Fruit fly (Drosophila melanogaster): ENCODE results near the gene CG3402.

Gene CG3402

DNA sequence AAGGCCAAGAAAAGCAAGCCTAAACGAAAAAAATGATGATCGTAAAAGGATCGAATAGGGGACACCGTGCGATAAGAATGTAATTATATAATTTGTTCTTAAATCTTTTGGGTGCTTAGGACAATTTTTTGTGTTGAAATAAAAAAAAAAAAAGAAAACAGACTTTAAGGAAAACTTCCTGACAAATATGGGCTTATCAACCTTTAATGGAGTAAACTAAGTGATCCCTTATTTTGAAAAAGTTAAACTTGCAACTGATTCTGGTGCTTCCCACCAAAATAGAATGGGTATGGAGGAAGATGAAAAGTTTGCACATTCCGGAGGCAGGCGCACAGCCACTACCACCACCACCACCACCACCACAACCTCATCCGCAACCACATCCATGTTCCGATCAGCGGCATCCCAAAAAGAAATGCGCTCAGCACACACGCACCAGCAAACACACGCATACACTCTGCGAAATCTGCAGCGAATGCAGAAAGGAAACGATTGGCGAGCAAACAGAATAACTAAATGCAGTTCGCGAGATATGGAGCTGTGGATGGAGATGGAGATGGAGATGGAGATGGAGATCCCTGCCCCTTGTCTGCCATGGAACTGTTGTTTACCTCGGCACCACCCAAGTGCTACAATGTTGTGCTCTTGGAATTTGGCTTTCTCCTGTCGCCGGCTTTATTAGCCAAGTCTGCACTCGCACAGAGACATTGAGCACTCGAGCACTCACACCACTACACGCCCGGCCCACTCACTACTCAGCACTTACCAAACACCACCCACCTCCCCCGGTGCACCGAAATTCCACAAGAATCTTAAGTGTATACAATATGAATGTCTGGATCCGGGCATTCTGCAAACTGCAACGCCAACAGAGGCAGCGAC lies 33.0 kb downstream of the CG3402 start:
- TF ChIP-seq h (optimal IDR thresholded peaks at IDR 0.05): no peak
- TF ChIP-seq Myc (optimal IDR thresholded peaks at IDR 0.05): no peak

- TF ChIP-seq h (optimal IDR thresholded peaks at IDR 0.05) (no peak), Sin3A (optimal IDR thresholded peaks at IDR 0.05) (no peak)
Measured at dm6 chr3L:618347-619272, 34.1 kb downstream of the CG3402 start.

dm6 chr3L:617926-618325 lies 34.8 kb downstream of the CG3402 start:
- TF ChIP-seq ttk (optimal IDR thresholded peaks at IDR 0.05): no peak

- no peak for TF ChIP-seq insv (optimal IDR thresholded peaks at IDR 0.05)
- TF ChIP-seq h (optimal IDR thresholded peaks at IDR 0.05): no peak
- no peak for TF ChIP-seq psq (optimal IDR thresholded peaks at IDR 0.05)
- TF ChIP-seq Myc (optimal IDR thresholded peaks at IDR 0.05): no peak
- no peak for TF ChIP-seq ttk (optimal IDR thresholded peaks at IDR 0.05)
- no peak for TF ChIP-seq Sin3A (optimal IDR thresholded peaks at IDR 0.05)
Measured at dm6 chr3L:616482-617148, 36.1 kb downstream of the CG3402 start.

dm6 chr3L:616099-616481 lies 36.6 kb downstream of the CG3402 start:
- TF ChIP-seq Myc (optimal IDR thresholded peaks at IDR 0.05): no peak
- no peak for TF ChIP-seq Sin3A (optimal IDR thresholded peaks at IDR 0.05)
- TF ChIP-seq h (optimal IDR thresholded peaks at IDR 0.05): no peak
- no peak for TF ChIP-seq psq (optimal IDR thresholded peaks at IDR 0.05)
- no peak for TF ChIP-seq insv (optimal IDR thresholded peaks at IDR 0.05)
- no peak for TF ChIP-seq ttk (optimal IDR thresholded peaks at IDR 0.05)

DNA sequence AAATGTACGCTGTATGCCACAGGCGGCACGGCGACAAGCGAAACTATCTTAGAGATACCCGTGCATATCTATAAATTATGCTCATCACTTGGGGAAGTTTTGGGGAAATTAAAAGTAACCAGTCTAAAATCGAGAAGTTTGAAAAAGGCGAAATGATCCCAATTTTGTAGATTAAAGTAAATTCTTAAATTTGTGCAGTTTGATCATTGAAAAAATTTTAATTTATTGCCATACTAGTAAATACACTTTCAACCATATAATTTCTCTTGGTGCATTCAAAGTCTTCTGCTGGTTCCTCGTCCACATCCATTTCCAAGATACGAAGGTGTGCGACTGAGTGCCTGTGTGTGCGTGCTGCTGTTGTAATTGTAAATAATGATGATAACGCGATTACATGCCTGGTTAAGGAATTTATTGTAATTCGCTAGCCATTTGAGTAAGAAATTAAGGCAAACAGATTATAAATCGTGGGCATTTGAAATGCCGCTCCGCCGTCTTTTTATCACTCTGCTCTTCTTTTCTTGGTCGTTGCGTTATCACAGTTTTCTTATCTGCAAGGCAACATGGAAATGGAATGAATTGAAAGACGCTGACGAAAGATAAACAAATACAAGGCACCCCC lies 37.1 kb downstream of the CG3402 start:
- TF ChIP-seq Myc (optimal IDR thresholded peaks at IDR 0.05) (no peak), ttk (optimal IDR thresholded peaks at IDR 0.05) (no peak), Sin3A (optimal IDR thresholded peaks at IDR 0.05) (no peak), h (optimal IDR thresholded peaks at IDR 0.05) (no peak), insv (optimal IDR thresholded peaks at IDR 0.05) (no peak), psq (optimal IDR thresholded peaks at IDR 0.05) (no peak)

DNA sequence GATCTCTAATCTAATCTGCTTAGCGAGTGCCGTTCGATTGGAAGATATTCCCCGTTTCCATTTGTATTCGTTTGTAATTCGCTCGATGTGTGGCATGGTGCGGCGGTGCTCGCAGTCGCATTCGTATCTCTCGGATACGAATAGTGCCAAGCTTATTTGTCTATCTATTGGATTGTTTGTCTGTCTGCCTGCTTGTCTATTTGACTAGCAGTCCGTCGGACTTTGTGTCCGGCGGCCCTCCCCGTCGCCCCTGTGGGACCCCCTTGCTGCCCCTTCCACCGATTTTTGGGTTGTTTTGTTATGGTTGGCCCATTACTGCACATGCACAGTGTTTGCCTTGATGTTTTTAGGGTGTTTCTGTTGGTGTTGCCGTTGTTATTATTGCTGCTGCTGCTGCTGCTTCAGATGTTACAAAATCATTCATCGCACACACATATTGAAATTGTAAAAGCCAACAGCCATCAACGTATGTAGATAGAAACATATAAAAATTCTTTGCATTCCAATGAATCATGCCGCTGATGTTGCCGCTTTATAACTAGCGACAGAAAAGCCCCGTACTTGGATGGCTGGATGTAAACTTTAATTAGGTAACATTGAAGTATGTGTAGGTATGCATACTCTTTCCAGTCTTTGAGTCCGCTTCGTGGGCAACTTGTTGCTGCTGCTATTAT lies 37.8 kb downstream of the CG3402 start:
- TF ChIP-seq Sin3A (optimal IDR thresholded peaks at IDR 0.05) (no peak), psq (optimal IDR thresholded peaks at IDR 0.05) (no peak), ttk (optimal IDR thresholded peaks at IDR 0.05) (no peak), Myc (optimal IDR thresholded peaks at IDR 0.05) (no peak), insv (optimal IDR thresholded peaks at IDR 0.05) (no peak), h (optimal IDR thresholded peaks at IDR 0.05) (no peak)

dm6 chr3L:613578-614300 lies 38.9 kb downstream of the CG3402 start:
- TF ChIP-seq psq (optimal IDR thresholded peaks at IDR 0.05) (no peak), Myc (optimal IDR thresholded peaks at IDR 0.05) (no peak), insv (optimal IDR thresholded peaks at IDR 0.05) (no peak), Sin3A (optimal IDR thresholded peaks at IDR 0.05) (no peak), h (optimal IDR thresholded peaks at IDR 0.05) (no peak), ttk (optimal IDR thresholded peaks at IDR 0.05) (no peak)

DNA sequence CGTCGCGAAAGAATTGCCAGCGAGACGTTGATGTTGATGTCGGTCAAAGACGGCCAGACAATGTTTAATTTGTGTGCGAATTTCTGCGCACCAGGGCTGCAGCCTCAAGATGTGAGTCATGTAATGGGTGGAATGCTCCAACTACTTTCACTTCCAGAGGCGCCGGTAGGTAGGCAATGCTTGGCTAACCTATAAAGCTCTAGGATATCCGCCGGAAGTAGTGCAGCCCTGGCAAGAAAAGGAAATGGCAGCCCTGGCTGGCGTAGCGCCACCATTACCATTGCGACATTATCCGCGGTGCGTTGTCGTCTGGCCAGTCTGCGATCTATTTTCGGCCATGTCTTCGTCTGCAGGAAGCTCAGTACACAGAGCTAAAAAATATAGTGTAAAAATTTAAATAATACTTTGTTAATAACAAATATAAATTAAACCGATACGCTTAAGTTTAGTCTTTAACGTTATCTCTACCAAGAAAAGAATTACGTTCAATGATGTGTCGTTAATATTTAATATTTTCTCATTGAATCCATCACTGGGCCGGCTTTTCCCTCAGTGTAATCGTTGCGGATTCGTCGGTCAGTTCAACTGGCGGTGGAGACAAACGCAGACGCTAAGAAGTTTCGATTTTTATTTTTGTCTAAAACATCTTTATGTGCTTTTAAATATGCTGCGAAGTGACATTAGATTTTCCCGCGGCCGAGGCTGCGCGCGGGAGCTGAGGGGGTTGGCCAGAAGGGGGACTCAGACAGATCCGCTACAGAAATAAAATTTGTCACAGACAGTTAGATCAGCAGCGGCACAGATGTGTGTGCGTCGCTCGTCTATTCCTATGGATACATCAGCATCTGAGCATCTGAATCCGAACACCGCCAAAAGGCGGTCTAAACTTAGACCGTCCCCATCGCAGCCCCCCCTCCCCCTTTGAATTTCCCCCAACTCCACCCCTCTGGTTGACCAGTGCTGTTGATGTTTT lies 40.8 kb downstream of the CG3402 start:
- TF ChIP-seq h (optimal IDR thresholded peaks at IDR 0.05): no peak
- TF ChIP-seq ttk (optimal IDR thresholded peaks at IDR 0.05): no peak
- no peak for TF ChIP-seq Sin3A (optimal IDR thresholded peaks at IDR 0.05)
- TF ChIP-seq insv (optimal IDR thresholded peaks at IDR 0.05): no peak
- no peak for TF ChIP-seq Myc (optimal IDR thresholded peaks at IDR 0.05)
- no peak for TF ChIP-seq psq (optimal IDR thresholded peaks at IDR 0.05)

DNA sequence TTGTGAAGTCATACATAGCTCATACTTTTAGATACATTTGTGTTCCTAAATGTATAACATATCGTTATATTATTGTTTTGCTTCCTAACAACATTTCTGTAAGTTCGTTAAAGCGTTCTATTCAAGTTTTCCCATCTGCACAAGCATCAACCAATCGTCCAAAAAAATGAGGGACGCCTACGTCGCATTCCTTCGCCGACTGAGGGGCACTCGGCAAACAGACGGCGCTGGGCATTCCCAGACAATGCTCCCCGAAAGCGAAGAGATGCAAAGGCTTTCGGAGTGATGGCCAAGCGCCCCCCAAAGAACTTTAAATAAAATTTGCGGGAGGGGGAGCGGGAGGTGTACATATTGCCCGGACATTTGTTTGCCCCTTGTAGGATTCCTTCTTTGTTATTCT lies 41.9 kb downstream of the CG3402 start:
- no peak for TF ChIP-seq h (optimal IDR thresholded peaks at IDR 0.05)
- TF ChIP-seq Sin3A (optimal IDR thresholded peaks at IDR 0.05): no peak
- no peak for TF ChIP-seq insv (optimal IDR thresholded peaks at IDR 0.05)
- TF ChIP-seq ttk (optimal IDR thresholded peaks at IDR 0.05): no peak
- no peak for TF ChIP-seq Myc (optimal IDR thresholded peaks at IDR 0.05)
- TF ChIP-seq psq (optimal IDR thresholded peaks at IDR 0.05): no peak
